In genomic region chr3R:15319912-15320746, dm6 we compare ENCODE assay signal across 1 fruit fly cellular context.
TF ChIP-seq lines count a peak whose summit lies in the region.

CG6276 (minus strand) TSS chr3R:15320069.
CG44040 (plus strand) TSS chr3R:15320378.

TF ChIP-seq in whole organism, embryonic, 481 proteins besides CTCF, POLR2A, EP300 and RAD21 (continued from another document and continues in another):
- TF ChIP-seq Sin3A (optimal IDR thresholded peaks at IDR 0.05; lab: Kevin White, UChicago) (peak; percentile 8), CG4707 (GFP tag; optimal IDR thresholded peaks at IDR 0.05; lab: Kevin White, UChicago) (no peak), CG8290 (GFP tag; optimal IDR thresholded peaks at IDR 0.05; lab: Kevin White, UChicago) (no peak), CG8290 (tag; optimal IDR thresholded peaks at IDR 0.05; lab: Kevin White, UChicago) (peak; percentile 24 to 69), CG18619 (GFP tag; optimal IDR thresholded peaks at IDR 0.05; lab: Kevin White, UChicago) (peak; percentile 30), CG12219 (GFP tag; optimal IDR thresholded peaks at IDR 0.05; lab: Kevin White, UChicago) (peak; percentile 22), CG17568 (GFP tag; optimal IDR thresholded peaks at IDR 0.05; lab: Kevin White, UChicago) (no peak), CG8944 (GFP tag; optimal IDR thresholded peaks at IDR 0.05; lab: Kevin White, UChicago) (peak; percentile 13), B-H1 (GFP tag; IDR thresholded peaks at IDR 0.05; lab: Robert Waterston, UW) (no peak; the same call in 2 of the 3 replicates), CG7745 (tag; optimal IDR thresholded peaks at IDR 0.05; lab: Kevin White, UChicago) (no peak), CG3065 (GFP tag; optimal IDR thresholded peaks at IDR 0.05; lab: Kevin White, UChicago) (no peak), Deaf1 (tag; optimal IDR thresholded peaks at IDR 0.05; lab: Kevin White, UChicago) (no peak), B-H2 (GFP tag; optimal IDR thresholded peaks at IDR 0.05; lab: Kevin White, UChicago) (peak; percentile 45), CG17612 (GFP tag; IDR thresholded peaks at IDR 0.05; lab: Robert Waterston, UW) (no peak), CG34422 (GFP tag; IDR thresholded peaks at IDR 0.05; lab: Robert Waterston, UW) (no peak), CG8281 (tag; optimal IDR thresholded peaks at IDR 0.05; lab: Kevin White, UChicago) (peak; percentile 38), wek (GFP tag; optimal IDR thresholded peaks at IDR 0.05; lab: Kevin White, UChicago) (no peak), ham (GFP tag; IDR thresholded peaks at IDR 0.05; lab: Robert Waterston, UW) (no peak), oc (tag; optimal IDR thresholded peaks at IDR 0.05; lab: Kevin White, UChicago) (peak; percentile 5), CG1233 (GFP tag; optimal IDR thresholded peaks at IDR 0.05; lab: Kevin White, UChicago) (peak; percentile 41), chn (GFP tag; optimal IDR thresholded peaks at IDR 0.05; lab: Kevin White, UChicago) (peak; percentile 16), CG13624 (GFP tag; optimal IDR thresholded peaks at IDR 0.05; lab: Kevin White, UChicago) (peak; percentile 73), TFAM (GFP tag; optimal IDR thresholded peaks at IDR 0.05; lab: Kevin White, UChicago) (no peak), CG1603 (tag; optimal IDR thresholded peaks at IDR 0.05; lab: Kevin White, UChicago) (peak; percentile 55), sisA (GFP tag; IDR thresholded peaks at IDR 0.05; lab: Robert Waterston, UW) (no peak), CG14710 (tag; optimal IDR thresholded peaks at IDR 0.05; lab: Kevin White, UChicago) (peak; percentile 32), kah (GFP tag; optimal IDR thresholded peaks at IDR 0.05; lab: Kevin White, UChicago) (no peak), gt (GFP tag; IDR thresholded peaks at IDR 0.05; lab: Robert Waterston, UW) (no peak), sr (GFP tag; IDR thresholded peaks at IDR 0.05; lab: Robert Waterston, UW) (no peak), CG17186 (GFP tag; optimal IDR thresholded peaks at IDR 0.05; lab: Kevin White, UChicago) (no peak), CG32772 (GFP tag; IDR thresholded peaks at IDR 0.05; lab: Robert Waterston, UW) (peak; percentile 24; the same call in 1 of the 2 replicates), gcm (GFP tag; optimal IDR thresholded peaks at IDR 0.05; lab: Kevin White, UChicago) (peak; percentile 40), Atf6 (GFP tag; IDR thresholded peaks at IDR 0.05; lab: Robert Waterston, UW) (peak; percentile 62; the same call in 1 of the 2 replicates), CG11723 (GFP tag; optimal IDR thresholded peaks at IDR 0.05; lab: Kevin White, UChicago) (peak; percentile 22), CG6765 (GFP tag; optimal IDR thresholded peaks at IDR 0.05; lab: Kevin White, UChicago) (peak; percentile 73), tna (GFP tag; IDR thresholded peaks at IDR 0.05; lab: Robert Waterston, UW; ENCODE audit: partially characterized antibody) (no peak), CG2116 (GFP tag; optimal IDR thresholded peaks at IDR 0.05; lab: Kevin White, UChicago) (peak; percentile 24), Nf-YA (GFP tag; IDR thresholded peaks at IDR 0.05; lab: Robert Waterston, UW) (no peak), Lhr (GFP tag; optimal IDR thresholded peaks at IDR 0.05; lab: Kevin White, UChicago) (no peak), al (GFP tag; IDR thresholded peaks at IDR 0.05; lab: Robert Waterston, UW) (peak; percentile 9; the same call in 1 of the 2 replicates), caup (GFP tag; optimal IDR thresholded peaks at IDR 0.05; lab: Kevin White, UChicago; ENCODE audit: severe bottlenecking) (peak; percentile 60), CG11085 (GFP tag; IDR thresholded peaks at IDR 0.05; lab: Robert Waterston, UW) (no peak), Hsf (GFP tag; optimal IDR thresholded peaks at IDR 0.05; lab: Kevin White, UChicago) (peak; percentile 33), CG17385 (GFP tag; optimal IDR thresholded peaks at IDR 0.05; lab: Kevin White, UChicago) (no peak), exex (tag; optimal IDR thresholded peaks at IDR 0.05; lab: Kevin White, UChicago) (no peak), CG18011 (GFP tag; optimal IDR thresholded peaks at IDR 0.05; lab: Kevin White, UChicago) (no peak), CG6272 (GFP tag; IDR thresholded peaks at IDR 0.05; lab: Robert Waterston, UW) (no peak), crp (GFP tag; optimal IDR thresholded peaks at IDR 0.05; lab: Kevin White, UChicago) (no peak), ATbp (GFP tag; optimal IDR thresholded peaks at IDR 0.05; lab: Kevin White, UChicago) (peak; percentile 36), GATAe (GFP tag; conservative IDR thresholded peaks at IDR 0.05; lab: Robert Waterston, UW) (no peak), CG15479 (GFP tag; optimal IDR thresholded peaks at IDR 0.05; lab: Kevin White, UChicago) (no peak), CG2120 (GFP tag; optimal IDR thresholded peaks at IDR 0.05; lab: Kevin White, UChicago) (peak; percentile 68), Kr (GFP tag; optimal IDR thresholded peaks at IDR 0.05; lab: Kevin White, UChicago) (no peak), dm (GFP tag; optimal IDR thresholded peaks at IDR 0.05; lab: Kevin White, UChicago) (no peak), vfl (GFP tag; optimal IDR thresholded peaks at IDR 0.05; lab: Kevin White, UChicago) (peak; percentile 23), CG8359 (GFP tag; optimal IDR thresholded peaks at IDR 0.05; lab: Kevin White, UChicago; ENCODE audit: borderline replicate concordance) (no peak), HLH54F (GFP tag; optimal IDR thresholded peaks at IDR 0.05; lab: Kevin White, UChicago) (peak; percentile 21), BtbVII (GFP tag; optimal IDR thresholded peaks at IDR 0.05; lab: Kevin White, UChicago) (peak; percentile 65), ato (GFP tag; IDR thresholded peaks at IDR 0.05; lab: Robert Waterston, UW; ENCODE audit: partially characterized antibody) (no peak), CG9797 (GFP tag; optimal IDR thresholded peaks at IDR 0.05; lab: Kevin White, UChicago) (no peak), gcm2 (GFP tag; optimal IDR thresholded peaks at IDR 0.05; lab: Kevin White, UChicago) (no peak), row (GFP tag; IDR thresholded peaks at IDR 0.05; lab: Robert Waterston, UW) (peak; percentile 73), CG13287 (GFP tag; IDR thresholded peaks at IDR 0.05; lab: Robert Waterston, UW; ENCODE audit: partially characterized antibody) (no peak; the same call in 1 of the 2 replicates), Dp (GFP tag; optimal IDR thresholded peaks at IDR 0.05; lab: Kevin White, UChicago) (peak; percentile 21), run (tag; optimal IDR thresholded peaks at IDR 0.05; lab: Kevin White, UChicago) (no peak), H2.0 (GFP tag; IDR thresholded peaks at IDR 0.05; lab: Robert Waterston, UW) (peak; percentile 8; the same call in 1 of the 2 replicates), dysf (GFP tag; IDR thresholded peaks at IDR 0.05; lab: Robert Waterston, UW) (peak; percentile 45; the same call in 1 of the 3 replicates), CG6254 (GFP tag; optimal IDR thresholded peaks at IDR 0.05; lab: Kevin White, UChicago) (no peak), trh (GFP tag; optimal IDR thresholded peaks at IDR 0.05; lab: Kevin White, UChicago) (no peak), tup (GFP tag; optimal IDR thresholded peaks at IDR 0.05; lab: Kevin White, UChicago) (no peak), CG14860 (GFP tag; IDR thresholded peaks at IDR 0.05; lab: Robert Waterston, UW; ENCODE audit: partially characterized antibody) (no peak), CG17829 (tag; optimal IDR thresholded peaks at IDR 0.05; lab: Kevin White, UChicago) (peak; percentile 18), otp (GFP tag; IDR thresholded peaks at IDR 0.05; lab: Robert Waterston, UW) (0 out of 3 replicates have a peak, but pooled peaks have one; percentile 23), C15 (GFP tag; IDR thresholded peaks at IDR 0.05; lab: Robert Waterston, UW) (no peak), CG17361 (GFP tag; IDR thresholded peaks at IDR 0.05; lab: Robert Waterston, UW) (peak; percentile 67), CkIIα-i1 (GFP tag; IDR thresholded peaks at IDR 0.05; lab: Robert Waterston, UW) (no peak), Bgb (GFP tag; IDR thresholded peaks at IDR 0.05; lab: Robert Waterston, UW; ENCODE audit: partially characterized antibody) (no peak; the same call in 1 of the 2 replicates), CG33213 (GFP tag; optimal IDR thresholded peaks at IDR 0.05; lab: Kevin White, UChicago) (peak; percentile 14), CG10959 (GFP tag; IDR thresholded peaks at IDR 0.05; lab: Robert Waterston, UW) (no peak), fd102C (GFP tag; optimal IDR thresholded peaks at IDR 0.05; lab: Kevin White, UChicago) (no peak), CG6683 (GFP tag; optimal IDR thresholded peaks at IDR 0.05; lab: Kevin White, UChicago) (peak; percentile 0), kni (GFP tag; optimal IDR thresholded peaks at IDR 0.05; lab: Kevin White, UChicago) (no peak), CG10267 (tag; optimal IDR thresholded peaks at IDR 0.05; lab: Kevin White, UChicago) (peak; percentile 13), CG6791 (GFP tag; IDR thresholded peaks at IDR 0.05; lab: Robert Waterston, UW; ENCODE audit: partially characterized antibody) (no peak), unc-4 (GFP tag; IDR thresholded peaks at IDR 0.05; lab: Robert Waterston, UW; ENCODE audit: partially characterized antibody) (no peak), CG32767 (GFP tag; IDR thresholded peaks at IDR 0.05; lab: Robert Waterston, UW) (no peak), CG3163 (GFP tag; optimal IDR thresholded peaks at IDR 0.05; lab: Kevin White, UChicago) (peak; percentile 2), CG11695 (GFP tag; IDR thresholded peaks at IDR 0.05; lab: Robert Waterston, UW) (peak; percentile 6; the same call in 1 of the 3 replicates), ap (GFP tag; IDR thresholded peaks at IDR 0.05; lab: Robert Waterston, UW) (no peak), CG12769 (tag; optimal IDR thresholded peaks at IDR 0.05; lab: Kevin White, UChicago) (peak; percentile 71), CG3281 (GFP tag; optimal IDR thresholded peaks at IDR 0.05; lab: Kevin White, UChicago) (peak; percentile 70), lbe (GFP tag; optimal IDR thresholded peaks at IDR 0.05; lab: Kevin White, UChicago) (peak; percentile 63), fd3F (GFP tag; optimal IDR thresholded peaks at IDR 0.05; lab: Kevin White, UChicago) (peak; percentile 5), CG13894 (tag; optimal IDR thresholded peaks at IDR 0.05; lab: Kevin White, UChicago) (peak; percentile 20), MBD-R2 (GFP tag; IDR thresholded peaks at IDR 0.05; lab: Robert Waterston, UW) (peak; percentile 77), tll (GFP tag; optimal IDR thresholded peaks at IDR 0.05; lab: Kevin White, UChicago) (no peak), ranshi (GFP tag; IDR thresholded peaks at IDR 0.05; lab: Robert Waterston, UW) (peak; percentile 58), CG16813 (GFP tag; IDR thresholded peaks at IDR 0.05; lab: Robert Waterston, UW; ENCODE audit: partially characterized antibody) (no peak), CG2202 (tag; optimal IDR thresholded peaks at IDR 0.05; lab: Kevin White, UChicago) (no peak), CG10209 (GFP tag; optimal IDR thresholded peaks at IDR 0.05; lab: Kevin White, UChicago) (peak; percentile 43), CG15514 (GFP tag; optimal IDR thresholded peaks at IDR 0.05; lab: Kevin White, UChicago) (peak; percentile 99), crc (GFP tag; optimal IDR thresholded peaks at IDR 0.05; lab: Kevin White, UChicago) (peak; percentile 22), Xbp1 (GFP tag; optimal IDR thresholded peaks at IDR 0.05; lab: Kevin White, UChicago) (peak; percentile 35), CG4617 (GFP tag; optimal IDR thresholded peaks at IDR 0.05; lab: Kevin White, UChicago; ENCODE audit: borderline replicate concordance) (peak; percentile 24), Meics (GFP tag; optimal IDR thresholded peaks at IDR 0.05; lab: Kevin White, UChicago) (peak; percentile 72), CG4360 (GFP tag; IDR thresholded peaks at IDR 0.05; lab: Robert Waterston, UW) (no peak), CG15011 (GFP tag; optimal IDR thresholded peaks at IDR 0.05; lab: Kevin White, UChicago) (no peak), lmd (GFP tag; IDR thresholded peaks at IDR 0.05; lab: Robert Waterston, UW) (peak; percentile 32; the same call in 1 of the 2 replicates), Lim3 (GFP tag; IDR thresholded peaks at IDR 0.05; lab: Robert Waterston, UW) (no peak), seq (GFP tag; IDR thresholded peaks at IDR 0.05; lab: Robert Waterston, UW) (no peak), az2 (GFP tag; optimal IDR thresholded peaks at IDR 0.05; lab: Kevin White, UChicago) (peak; percentile 27), CG12744 (GFP tag; optimal IDR thresholded peaks at IDR 0.05; lab: Kevin White, UChicago) (peak; percentile 34), Taf1 (GFP tag; IDR thresholded peaks at IDR 0.05; lab: Robert Waterston, UW) (no peak), YL-1 (GFP tag; optimal IDR thresholded peaks at IDR 0.05; lab: Kevin White, UChicago) (peak; percentile 6), Dad (GFP tag; optimal IDR thresholded peaks at IDR 0.05; lab: Kevin White, UChicago) (peak; percentile 60), CG31224 (GFP tag; IDR thresholded peaks at IDR 0.05; lab: Robert Waterston, UW) (no peak), stc (GFP tag; IDR thresholded peaks at IDR 0.05; lab: Robert Waterston, UW) (no peak), chif (GFP tag; optimal IDR thresholded peaks at IDR 0.05; lab: Kevin White, UChicago) (peak in 1 of 2 experiments; percentile 25), CG5245 (GFP tag; optimal IDR thresholded peaks at IDR 0.05; lab: Kevin White, UChicago) (no peak), CG12071 (GFP tag; optimal IDR thresholded peaks at IDR 0.05; lab: Kevin White, UChicago) (peak; percentile 21), CG14050 (GFP tag; IDR thresholded peaks at IDR 0.05; lab: Robert Waterston, UW) (0 out of 3 replicates have a peak, but pooled peaks have one; percentile 30), dati (GFP tag; IDR thresholded peaks at IDR 0.05; lab: Robert Waterston, UW) (0 out of 2 replicates have a peak, but pooled peaks have one; percentile 15), CG31365 (tag; optimal IDR thresholded peaks at IDR 0.05; lab: Kevin White, UChicago) (peak; percentile 17), hth (optimal IDR thresholded peaks at IDR 0.05; lab: Kevin White, UChicago) (no peak), rib (GFP tag; IDR thresholded peaks at IDR 0.05; lab: Robert Waterston, UW) (no peak), Camta (GFP tag; optimal IDR thresholded peaks at IDR 0.05; lab: Kevin White, UChicago) (peak; percentile 50), Ada2b (GFP tag; IDR thresholded peaks at IDR 0.05; lab: Robert Waterston, UW) (no peak), Spps (tag; optimal IDR thresholded peaks at IDR 0.05; lab: Kevin White, UChicago) (no peak), usp (GFP tag; optimal IDR thresholded peaks at IDR 0.05; lab: Kevin White, UChicago) (no peak), fd96Cb (tag; optimal IDR thresholded peaks at IDR 0.05; lab: Kevin White, UChicago) (no peak), corto (GFP tag; optimal IDR thresholded peaks at IDR 0.05; lab: Kevin White, UChicago) (no peak), gce (GFP tag; IDR thresholded peaks at IDR 0.05; lab: Robert Waterston, UW) (no peak)
